Fruit fly (Drosophila melanogaster) whole organism, prepupa: ENCODE measurements around the gene CG18563.

ENCODE experiments used
- Blimp-1 ChIP-seq: fragments of 200-800 bp; sonication (Bioruptor generic); optimal IDR thresholded peaks from 3 replicates; lab custom pipeline; 2017; ENCODE audit warnings: missing biosample characterization, missing genetic modification characterization, mild to moderate bottlenecking, moderate library complexity, missing genetic modification reagents
- CG11762 ChIP-seq: fragments of 200-800 bp; sonication (Bioruptor generic); optimal IDR thresholded peaks from 3 replicates; lab custom pipeline; 2016; ENCODE audit warnings: missing biosample characterization, missing genetic modification characterization; ENCODE audit not compliant: insufficient read depth
- CG16779 ChIP-seq: fragments of 200-800 bp; sonication (Bioruptor generic); optimal IDR thresholded peaks from 3 replicates; lab custom pipeline; 2017; ENCODE audit warnings: missing biosample characterization, mild to moderate bottlenecking, missing genetic modification characterization
- Eip78C ChIP-seq: fragments of 200-800 bp; sonication (Bioruptor generic); peaks from one replicate; lab custom pipeline; 2016; ENCODE audit warnings: missing biosample characterization, missing genetic modification characterization
- Lpt ChIP-seq: fragments of 200-800 bp; sonication (Bioruptor generic); optimal IDR thresholded peaks from 3 replicates; lab custom pipeline; 2016; ENCODE audit warnings: missing biosample characterization, missing genetic modification characterization
- Sox15 ChIP-seq: fragments of 200-800 bp; sonication (Bioruptor generic); optimal IDR thresholded peaks from 3 replicates; lab custom pipeline; 2016; ENCODE audit warnings: missing biosample characterization, missing genetic modification characterization
- acj6 ChIP-seq: fragments of 200-800 bp; sonication (Bioruptor generic); optimal IDR thresholded peaks from 3 replicates; lab custom pipeline; 2016; ENCODE audit warnings: missing biosample characterization, missing genetic modification characterization
- fd59A ChIP-seq: fragments of 200-800 bp; sonication (Bioruptor generic); optimal IDR thresholded peaks from 2 replicates; lab custom pipeline; 2017; ENCODE audit warnings: missing biosample characterization, mild to moderate bottlenecking, missing genetic modification characterization, missing genetic modification reagents

DNA sequence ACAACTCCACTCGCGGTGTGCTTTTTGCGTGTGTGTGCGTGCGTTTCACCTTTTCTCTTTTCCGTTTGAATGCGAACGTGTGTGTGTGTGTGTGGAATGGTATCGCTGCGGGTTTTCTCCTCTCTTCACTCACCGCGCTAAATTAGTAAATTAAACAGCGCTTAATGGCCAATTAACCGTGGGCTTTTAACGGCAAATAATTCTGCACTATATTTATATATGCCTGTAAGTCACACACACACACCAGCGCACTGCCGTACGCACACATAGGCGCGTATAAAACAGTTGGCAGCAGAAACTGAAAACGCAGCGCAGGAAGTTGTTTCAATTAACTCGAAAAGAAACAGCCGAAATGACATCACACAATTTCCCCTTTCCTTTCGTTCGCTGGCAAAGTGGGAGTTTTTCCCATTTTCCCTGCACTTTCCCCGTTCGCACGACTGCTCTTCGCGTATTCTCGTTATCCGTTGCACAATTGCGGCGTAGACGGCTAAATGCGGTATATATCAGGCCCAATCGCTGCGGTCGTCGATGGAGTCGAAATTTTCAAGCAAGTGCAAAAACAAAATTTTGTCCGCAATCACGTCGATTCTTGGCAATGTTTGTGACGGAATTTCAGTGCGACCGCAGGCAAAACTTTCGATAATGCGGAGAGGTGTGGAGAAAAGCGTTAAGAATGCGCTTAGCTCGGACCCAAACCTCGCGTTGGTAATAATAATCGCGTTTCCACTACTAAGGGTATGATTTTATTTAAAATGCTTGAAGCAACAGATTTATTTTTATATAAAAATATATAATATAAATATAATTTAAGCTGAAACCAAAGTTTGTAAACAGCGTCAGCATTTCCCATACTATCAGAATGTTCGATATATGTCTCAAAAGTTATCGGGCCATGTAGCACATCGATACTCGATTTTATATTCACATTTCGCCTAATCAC, 15.0 kb upstream of the CG18563 start, which contains the start of gene BicD:
- TF ChIP-seq Sox15 (no peak), Lpt (no peak), fd59A (GFP tag; lab: Kevin White, UChicago) (no peak), acj6 (GFP tag; lab: Kevin White, UChicago) (no peak), Eip78C (peak; percentile 69), Blimp-1 (GFP tag; lab: Kevin White, UChicago) (peak; percentile 4), CG16779 (tag; lab: Kevin White, UChicago) (no peak), CG11762 (GFP tag; lab: Kevin White, UChicago) (no peak)
